Worm (Caenorhabditis elegans): Measurements from ENCODE around the gene npr-19.

npr-19 gene

DNA sequence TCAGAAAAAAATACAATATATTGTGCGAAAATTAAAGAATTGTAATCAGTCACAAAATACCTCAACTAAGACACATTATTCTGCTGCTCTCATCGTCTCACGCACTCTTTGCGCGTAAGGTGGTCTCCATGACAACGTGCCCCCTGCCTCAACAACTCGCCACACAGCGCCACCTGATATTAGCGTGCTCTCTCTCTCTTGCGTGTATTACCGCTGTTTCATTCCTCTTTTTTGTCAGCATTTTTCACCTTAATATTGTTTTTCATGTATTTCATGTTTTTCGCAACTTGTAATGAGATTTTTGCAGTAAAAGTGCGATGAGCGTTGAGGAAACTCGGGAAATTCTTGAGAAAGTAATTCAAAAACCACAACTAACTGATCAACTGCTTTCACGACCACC, 28.0 kb upstream of the npr-19 start, which contains the start of gene dyf-11:
Gene dyf-11 (plus strand): TSS at position 301 of the 400 bp plus-strand sequence.
- no peak for TF ChIP-seq F52B5.7 (tag; optimal IDR thresholded peaks at IDR 0.05)
- TF ChIP-seq ceh-58 (GFP tag; IDR thresholded peaks at IDR 0.05), result 0 out of 2 replicates have a peak, but pooled peaks have one; percentile 32

DNA sequence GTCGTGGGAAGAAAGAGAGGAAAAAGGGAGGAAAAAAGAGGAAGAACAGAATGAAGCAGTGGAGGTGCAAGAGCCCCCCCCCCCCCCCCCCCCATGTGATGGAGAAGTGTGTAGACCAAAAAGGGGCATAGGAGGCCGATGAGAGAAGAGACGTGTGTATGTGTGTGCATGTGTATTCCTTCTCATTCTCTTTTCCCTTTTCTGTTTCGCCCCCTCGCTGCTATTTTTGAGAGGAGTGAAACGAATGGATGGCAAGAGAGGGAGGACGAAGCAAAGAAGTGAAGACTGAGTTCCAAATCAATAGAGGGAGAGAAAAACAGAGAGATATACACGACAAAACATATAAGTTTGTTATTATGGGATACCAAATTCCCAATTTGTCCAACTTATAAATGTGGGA, 25.1 kb upstream of the npr-19 start:
- TF ChIP-seq ekl-4 (GFP tag; IDR thresholded peaks at IDR 0.05) (no peak), F39B2.1 (GFP tag; IDR thresholded peaks at IDR 0.05) (no peak), let-607 (tag; optimal IDR thresholded peaks at IDR 0.05) (peak in 1 of 2 experiments; percentile 4), Y53F4B.3 (GFP tag; IDR thresholded peaks at IDR 0.05) (no peak), zfh-2 (GFP tag; conservative IDR thresholded peaks at IDR 0.05) (peak; percentile 90), him-1 (tag; optimal IDR thresholded peaks at IDR 0.05) (no peak), cebp-1 (GFP tag; IDR thresholded peaks at IDR 0.05) (no peak), cebp-1 (tag; optimal IDR thresholded peaks at IDR 0.05) (peak; percentile 62), B0261.1 (tag; optimal IDR thresholded peaks at IDR 0.05) (no peak), pbrm-1 (GFP tag; IDR thresholded peaks at IDR 0.05) (no peak), ceh-27 (GFP tag; optimal IDR thresholded peaks at IDR 0.05) (peak; percentile 30), nfyb-1 (GFP tag; IDR thresholded peaks at IDR 0.05) (no peak), egrh-3 (GFP tag; IDR thresholded peaks at IDR 0.05) (peak; percentile 26; the same call in 1 of the 2 replicates), B0336.3 (GFP tag; IDR thresholded peaks at IDR 0.05) (no peak), hmg-1.2 (GFP tag; IDR thresholded peaks at IDR 0.05) (peak; percentile 9; the same call in 1 of the 2 replicates), attf-5 (GFP tag; optimal IDR thresholded peaks at IDR 0.05) (peak; percentile 8), mcd-1 (GFP tag; IDR thresholded peaks at IDR 0.05) (peak; percentile 40), F52B5.7 (tag; optimal IDR thresholded peaks at IDR 0.05) (no peak)

DNA sequence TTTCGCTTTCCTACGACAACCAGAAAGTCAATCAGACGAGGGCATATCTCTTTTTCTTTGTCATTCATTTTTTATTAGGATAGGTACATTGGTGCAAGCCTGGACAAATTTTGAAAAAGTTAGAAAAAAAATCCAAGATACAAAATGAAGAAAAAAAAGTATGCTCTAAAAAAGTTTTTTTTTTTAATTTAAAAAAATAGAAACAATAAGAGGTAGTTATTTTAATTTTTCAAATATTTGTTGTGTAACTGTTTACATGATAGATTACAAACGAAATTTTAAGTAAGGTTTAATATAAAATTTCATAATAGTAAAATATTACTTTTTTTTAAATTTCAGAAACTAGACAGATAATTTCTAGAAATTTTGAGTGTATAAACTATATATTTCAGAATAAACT, 24.2 kb upstream of the npr-19 start, which contains the start of gene aex-3:
Gene aex-3 (minus strand): TSS at position 101 of the 400 bp plus-strand sequence.
- no peak for TF ChIP-seq T26A5.8 (tag; optimal IDR thresholded peaks at IDR 0.05)
- no peak for TF ChIP-seq Y67H2A.10 (GFP tag; conservative IDR thresholded peaks at IDR 0.05)
- TF ChIP-seq sea-2 (GFP tag; IDR thresholded peaks at IDR 0.05), result no peak
- TF ChIP-seq let-607 (tag; optimal IDR thresholded peaks at IDR 0.05), result no peak
- no peak for TF ChIP-seq F39B2.1 (GFP tag; IDR thresholded peaks at IDR 0.05)

- TF ChIP-seq T07F8.4 (tag; optimal IDR thresholded peaks at IDR 0.05) (no peak), dpff-1 (tag; optimal IDR thresholded peaks at IDR 0.05) (no peak), attf-3 (GFP tag; conservative IDR thresholded peaks at IDR 0.05) (no peak), C17E4.6 (GFP tag; IDR thresholded peaks at IDR 0.05) (no peak), ceh-100 (GFP tag; IDR thresholded peaks at IDR 0.05) (no peak), pbrm-1 (GFP tag; IDR thresholded peaks at IDR 0.05) (no peak), repo-1 (tag; optimal IDR thresholded peaks at IDR 0.05) (no peak), him-1 (tag; optimal IDR thresholded peaks at IDR 0.05) (no peak), ets-4 (GFP tag; optimal IDR thresholded peaks at IDR 0.05) (no peak), ceh-58 (GFP tag; IDR thresholded peaks at IDR 0.05) (no peak)
These were observed 12.8 kb upstream of the npr-19 start for ce11 chrX:748319-748718.

DNA sequence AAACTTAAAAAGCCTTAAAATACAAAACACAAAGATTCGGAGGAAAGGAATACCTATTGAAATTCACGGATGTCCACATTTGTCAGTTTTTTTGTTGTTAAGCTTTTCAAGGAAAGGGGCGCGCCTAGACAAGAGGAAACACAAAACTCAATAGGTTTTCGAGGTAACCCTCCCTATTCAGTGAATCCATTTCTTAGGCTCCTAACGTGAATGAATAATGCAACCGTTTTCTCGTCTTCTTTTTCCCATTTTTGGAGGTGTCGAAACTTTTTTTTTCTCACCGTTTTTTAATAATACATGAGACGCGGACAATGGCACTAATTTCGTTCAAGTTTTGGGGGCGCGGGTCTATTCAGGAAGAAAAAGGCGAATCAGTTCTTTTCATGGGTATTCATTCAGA, 1.5 kb upstream of the npr-19 start:
- TF ChIP-seq lsl-1 (GFP tag; optimal IDR thresholded peaks at IDR 0.05), result no peak
- no peak for TF ChIP-seq Y56A3A.18 (GFP tag; IDR thresholded peaks at IDR 0.05)
- no peak for TF ChIP-seq T07F8.4 (tag; optimal IDR thresholded peaks at IDR 0.05)
- TF ChIP-seq ekl-4 (GFP tag; IDR thresholded peaks at IDR 0.05), result no peak
- TF ChIP-seq lin-54 (GFP tag; optimal IDR thresholded peaks at IDR 0.05), result no peak
- TF ChIP-seq Y95B8A.8 (GFP tag; IDR thresholded peaks at IDR 0.05), result no peak
- no peak for TF ChIP-seq ceh-79 (tag; optimal IDR thresholded peaks at IDR 0.05)
- TF ChIP-seq rcor-1 (GFP tag; IDR thresholded peaks at IDR 0.05), result no peak
- no peak for TF ChIP-seq ztf-26 (tag; optimal IDR thresholded peaks at IDR 0.05)
- no peak for TF ChIP-seq nhr-80 (tag; optimal IDR thresholded peaks at IDR 0.05)
- TF ChIP-seq ZK185.1 (tag; optimal IDR thresholded peaks at IDR 0.05; ENCODE audit: poor library complexity, severe bottlenecking), result no peak
- TF ChIP-seq F22D6.2 (tag; optimal IDR thresholded peaks at IDR 0.05), result no peak
